ENCODE assay signal across 2 worm cellular contexts in the genomic region with DNA sequence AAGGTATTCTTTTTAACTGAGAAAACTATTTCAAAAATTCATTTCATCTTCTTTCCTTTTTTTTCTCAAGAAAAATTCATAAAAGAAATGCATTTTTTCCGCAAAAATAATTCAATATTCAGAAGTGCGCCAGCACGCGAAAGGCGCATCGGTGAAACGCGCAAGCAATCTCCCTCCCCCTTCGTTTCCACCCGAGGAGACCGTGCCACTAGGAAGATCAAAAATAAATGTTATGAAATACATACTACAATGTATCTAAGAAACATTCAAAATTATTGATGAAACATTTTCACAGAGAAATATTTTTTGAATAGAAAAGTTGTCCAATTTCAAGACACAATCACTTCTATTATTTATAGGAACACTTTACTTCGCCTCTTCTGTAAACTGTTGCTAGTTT.
TF ChIP-seq lines count a peak whose summit lies in the region.
"Not testable (repeated sequence)": the region's sequence is repeated elsewhere in the genome, so short reads cannot be mapped to it uniquely, and the experiment has no call there.

No protein-coding gene starts in this region.

TF ChIP-seq in whole organism, late embryonic, 69 proteins besides CTCF, POLR2A, EP300 and RAD21:
- TF ChIP-seq unc-42 (tag; optimal IDR thresholded peaks at IDR 0.05; lab: Kevin White, UChicago): peak; percentile 9

TF ChIP-seq in whole organism, young adult, 124 proteins besides CTCF, POLR2A, EP300 and RAD21:
- TF ChIP-seq ztf-18 (tag; optimal IDR thresholded peaks at IDR 0.05; lab: Kevin White, UChicago): peak; percentile 76
- peak; percentile 68 for TF ChIP-seq cebp-1 (GFP tag; IDR thresholded peaks at IDR 0.05; lab: Robert Waterston, UW)
- TF ChIP-seq cebp-1 (tag; optimal IDR thresholded peaks at IDR 0.05; lab: Kevin White, UChicago): not testable (repeated sequence)
